Worm (Caenorhabditis elegans): Measurements from ENCODE around the gene clh-2.

DNA sequence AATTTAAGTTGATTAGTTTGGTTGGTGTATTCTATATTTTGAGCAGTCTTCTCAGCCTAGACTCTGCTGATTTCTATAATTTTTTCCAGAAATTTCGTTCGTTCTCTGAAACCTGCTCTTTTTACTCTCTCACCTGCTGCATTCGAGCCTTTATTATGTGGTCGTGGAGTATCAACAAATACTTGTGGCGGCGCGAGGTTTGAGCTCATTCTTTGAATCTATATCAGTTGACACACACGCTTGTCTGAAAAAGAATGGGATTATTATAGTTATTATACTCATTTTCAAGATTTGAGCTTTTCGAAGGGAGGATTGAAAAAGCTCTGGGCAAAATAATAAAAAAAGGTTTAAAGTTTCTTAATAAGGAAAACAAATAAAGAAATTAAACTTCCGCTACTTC lies 24.3 kb downstream of the clh-2 start:
- TF ChIP-seq ceh-16 (tag; optimal IDR thresholded peaks at IDR 0.05) (no peak), mab-5 (tag; optimal IDR thresholded peaks at IDR 0.05) (no peak), snpc-4 (tag; optimal IDR thresholded peaks at IDR 0.05) (no peak), nhr-237 (tag; optimal IDR thresholded peaks at IDR 0.05) (no peak)
